Fruit fly (Drosophila melanogaster) whole organism, embryonic: ENCODE data around the gene GatB.

Experiments
- Abd-B ChIP-seq: fragments of 200-800 bp; sonication (Bioruptor generic); optimal IDR thresholded peaks from 2 replicates; lab custom pipeline; 2018; ENCODE audit warnings: missing biosample characterization, mild to moderate bottlenecking, missing genetic modification characterization, moderate library complexity
- Antp ChIP-seq: fragments of 200-800 bp; sonication (Bioruptor generic); optimal IDR thresholded peaks from 3 replicates; lab custom pipeline; 2016; ENCODE audit warnings: missing biosample characterization, missing genetic modification characterization
- Blimp-1 ChIP-seq: fragments of 200-800 bp; sonication (Bioruptor generic); optimal IDR thresholded peaks from 3 replicates; lab custom pipeline; 2018; ENCODE audit warnings: missing biosample characterization, missing genetic modification characterization, mild to moderate bottlenecking, moderate library complexity, missing genetic modification reagents
- CG10209 ChIP-seq: fragments of 200-800 bp; sonication (Bioruptor generic); optimal IDR thresholded peaks from 3 replicates; lab custom pipeline; 2017; ENCODE audit warnings: missing biosample characterization, mild to moderate bottlenecking, missing genetic modification characterization, missing genetic modification reagents
- CG10543 ChIP-seq: fragments of 200-800 bp; sonication (Bioruptor generic); optimal IDR thresholded peaks from 3 replicates; lab custom pipeline; 2017; ENCODE audit warnings: missing biosample characterization, mild to moderate bottlenecking, missing genetic modification characterization, moderate library complexity
- CG10979 ChIP-seq: fragments of 200-800 bp; sonication (Bioruptor generic); optimal IDR thresholded peaks from 2 replicates; lab custom pipeline; 2018; ENCODE audit warnings: missing biosample characterization, mild to moderate bottlenecking, missing genetic modification characterization, moderate library complexity
- CG11093 ChIP-seq: fragments of 200-800 bp; sonication (Bioruptor generic); IDR thresholded peaks from 3 replicates; pipeline ENCODE4 v1.3.6; 2022; ENCODE audit warnings: missing biosample characterization, missing genetic modification characterization
- CG11723 ChIP-seq: fragments of 200-800 bp; sonication (Bioruptor generic); optimal IDR thresholded peaks from 2 replicates; lab custom pipeline; 2017; ENCODE audit warnings: missing biosample characterization, mild to moderate bottlenecking, missing genetic modification characterization
- CG12155 ChIP-seq: fragments of 200-800 bp; sonication (Bioruptor generic); optimal IDR thresholded peaks from 3 replicates; lab custom pipeline; 2016; ENCODE audit warnings: missing biosample characterization, missing genetic modification characterization
- CG12219 ChIP-seq: fragments of 200-800 bp; sonication (Bioruptor generic); optimal IDR thresholded peaks from 3 replicates; lab custom pipeline; 2018; ENCODE audit warnings: missing biosample characterization, mild to moderate bottlenecking, missing genetic modification characterization
- CG12744 ChIP-seq: fragments of 200-800 bp; sonication (Bioruptor generic); optimal IDR thresholded peaks from 2 replicates; lab custom pipeline; 2016; ENCODE audit warnings: missing biosample characterization, missing genetic modification characterization
- CG13775 ChIP-seq: fragments of 200-800 bp; sonication (Bioruptor generic); optimal IDR thresholded peaks from 3 replicates; lab custom pipeline; 2017; ENCODE audit warnings: missing biosample characterization, mild to moderate bottlenecking, missing genetic modification characterization
- CG13894 ChIP-seq: fragments of 200-800 bp; sonication (Bioruptor generic); optimal IDR thresholded peaks from 3 replicates; lab custom pipeline; 2018; ENCODE audit warnings: missing biosample characterization, mild to moderate bottlenecking, missing genetic modification characterization, moderate library complexity
- CG3838 ChIP-seq: fragments of 200-800 bp; sonication (Bioruptor generic); optimal IDR thresholded peaks from 3 replicates; lab custom pipeline; 2016; ENCODE audit warnings: missing biosample characterization, missing genetic modification characterization
- CG4282 ChIP-seq: fragments of 200-800 bp; sonication (Bioruptor generic); optimal IDR thresholded peaks from 2 replicates; lab custom pipeline; 2016; ENCODE audit warnings: missing biosample characterization, missing genetic modification characterization
- CG4617 ChIP-seq: fragments of 200-800 bp; sonication (Bioruptor generic); optimal IDR thresholded peaks from 3 replicates; lab custom pipeline; 2016; ENCODE audit warnings: missing biosample characterization, missing genetic modification characterization, borderline replicate concordance
- CG4820 ChIP-seq: fragments of 200-800 bp; sonication (Bioruptor generic); optimal IDR thresholded peaks from 3 replicates; lab custom pipeline; 2016; ENCODE audit warnings: missing biosample characterization, missing genetic modification characterization
- CG6175 ChIP-seq: fragments of 200-800 bp; sonication (Bioruptor generic); IDR thresholded peaks from 3 replicates; pipeline ENCODE4 v1.3.6; 2022; ENCODE audit warnings: missing biosample characterization, missing genetic modification characterization
- CG7963 ChIP-seq: fragments of 200-800 bp; sonication (Bioruptor generic); IDR thresholded peaks from 3 replicates; pipeline ENCODE4 v1.3.6; 2022; ENCODE audit warnings: missing biosample characterization, missing genetic modification characterization; ENCODE audit not compliant: partially characterized antibody
- CG8281 ChIP-seq: fragments of 200-800 bp; sonication (Bioruptor generic); optimal IDR thresholded peaks from 2 replicates; lab custom pipeline; 2018; ENCODE audit warnings: missing biosample characterization, mild to moderate bottlenecking, missing genetic modification characterization, moderate library complexity
- CG8290 ChIP-seq, 3 experiments: fragments of 200-800 bp; sonication (Bioruptor generic); optimal IDR thresholded peaks; 2 replicates each; lab custom pipeline; 2016 to 2019; ENCODE audit warnings: missing biosample characterization in 3 of 3, missing genetic modification characterization in 3 of 3, mild to moderate bottlenecking in 2 of 3, moderate library complexity in 1 of 3
- CG8944 ChIP-seq: fragments of 200-800 bp; sonication (Bioruptor generic); optimal IDR thresholded peaks from 3 replicates; lab custom pipeline; 2016; ENCODE audit warnings: missing biosample characterization, missing genetic modification characterization
- D ChIP-seq, 2 experiments: fragments of 200-800 bp in 1 of 2; fragments of >200 bp in 1 of 2; sonication (Bioruptor generic) in 1 of 2; optimal IDR thresholded peaks; 2 replicates in 1 of 2; 3 replicates in 1 of 2; lab custom pipeline; 2017; ENCODE audit warnings: mild to moderate bottlenecking in 1 of 2, missing biosample characterization in 1 of 2, missing genetic modification characterization in 1 of 2, missing genetic modification reagents in 1 of 2
- Dad ChIP-seq: fragments of 200-800 bp; sonication (Bioruptor generic); optimal IDR thresholded peaks from 3 replicates; lab custom pipeline; 2016; ENCODE audit warnings: missing biosample characterization, missing genetic modification characterization
- Dp ChIP-seq: fragments of 200-800 bp; sonication (Bioruptor generic); optimal IDR thresholded peaks from 2 replicates; lab custom pipeline; 2018; ENCODE audit warnings: missing biosample characterization, mild to moderate bottlenecking, missing genetic modification characterization, moderate library complexity
- Dref ChIP-seq: fragments of 200-800 bp; sonication (Bioruptor generic); IDR thresholded peaks from 2 replicates; pipeline ENCODE4 v1.3.6; 2022; ENCODE audit warnings: missing biosample characterization, missing genetic modification characterization
- Elba2 ChIP-seq: fragments of 200-800 bp; sonication (Bioruptor generic); optimal IDR thresholded peaks from 3 replicates; lab custom pipeline; 2016; ENCODE audit warnings: missing biosample characterization, missing genetic modification characterization
- Ets97D ChIP-seq: fragments of 200-800 bp; sonication (Bioruptor generic); optimal IDR thresholded peaks from 3 replicates; lab custom pipeline; 2016; ENCODE audit warnings: missing biosample characterization, missing genetic modification characterization
- Gug ChIP-seq: fragments of 200-800 bp; sonication (Bioruptor generic); IDR thresholded peaks from 4 replicates; pipeline ENCODE4 v1.3.6; 2022; ENCODE audit warnings: missing biosample characterization, missing genetic modification characterization
- Hr51 ChIP-seq, 2 experiments: fragments of 200-800 bp; sonication (Bioruptor generic); optimal IDR thresholded peaks; 2 replicates in 1 of 2; 3 replicates in 1 of 2; lab custom pipeline; 2016 to 2018; ENCODE audit warnings: missing biosample characterization in 2 of 2, missing genetic modification characterization in 2 of 2, mild to moderate bottlenecking in 1 of 2, moderate library complexity in 1 of 2
- Med ChIP-seq: fragments of 200-800 bp; sonication (Bioruptor generic); peaks from one replicate; lab custom pipeline; 2016; ENCODE audit warnings: missing biosample characterization, missing genetic modification characterization, mild to moderate bottlenecking, inconsistent platforms, moderate library complexity
- Opbp ChIP-seq: fragments of 200-800 bp; sonication (Bioruptor generic); IDR thresholded peaks from 3 replicates; pipeline ENCODE4 v1.3.6; 2022; ENCODE audit warnings: missing biosample characterization, missing genetic modification characterization; ENCODE audit not compliant: partially characterized antibody
- Sry-δ ChIP-seq: fragments of 200-800 bp; sonication (Bioruptor generic); optimal IDR thresholded peaks from 2 replicates; lab custom pipeline; 2016; ENCODE audit warnings: missing biosample characterization, missing genetic modification characterization
- Taf1 ChIP-seq: fragments of 200-800 bp; sonication (Bioruptor generic); IDR thresholded peaks from 2 replicates; pipeline ENCODE4 v1.3.6; 2022; ENCODE audit warnings: missing biosample characterization, missing genetic modification characterization
- al ChIP-seq: fragments of 200-800 bp; sonication (Bioruptor generic); IDR thresholded peaks from 2 replicates; pipeline ENCODE4 v1.3.6; 2022; ENCODE audit warnings: missing biosample characterization, missing genetic modification characterization
- cas ChIP-seq: fragments of 200-800 bp; sonication (Bioruptor generic); IDR thresholded peaks from 2 replicates; pipeline ENCODE4 v1.3.6; 2022; ENCODE audit warnings: missing biosample characterization, missing genetic modification characterization
- crol ChIP-seq: fragments of 200-800 bp; sonication (Bioruptor generic); IDR thresholded peaks from 2 replicates; pipeline ENCODE4 v1.3.6; 2022; ENCODE audit warnings: missing biosample characterization, missing genetic modification characterization
- emc ChIP-seq: fragments of 200-800 bp; sonication (Bioruptor generic); optimal IDR thresholded peaks from 2 replicates; lab custom pipeline; 2016; ENCODE audit warnings: missing biosample characterization, missing genetic modification characterization
- eyg ChIP-seq: fragments of 200-800 bp; sonication (Bioruptor generic); optimal IDR thresholded peaks from 3 replicates; lab custom pipeline; 2016; ENCODE audit warnings: missing biosample characterization, missing genetic modification characterization
- gro ChIP-seq: fragments of 200-800 bp; sonication (Bioruptor generic); optimal IDR thresholded peaks from 2 replicates; lab custom pipeline; 2016; ENCODE audit warnings: missing biosample characterization, missing genetic modification characterization
- kni ChIP-seq: fragments of 200-800 bp; sonication (Bioruptor generic); optimal IDR thresholded peaks from 3 replicates; lab custom pipeline; 2017; ENCODE audit warnings: mild to moderate bottlenecking, missing biosample characterization, missing genetic modification reagents, missing genetic modification characterization
- luna ChIP-seq: fragments of 200-800 bp; sonication (Bioruptor generic); optimal IDR thresholded peaks from 2 replicates; lab custom pipeline; 2016; ENCODE audit warnings: missing biosample characterization, missing genetic modification characterization
- nerfin-2 ChIP-seq: fragments of 200-800 bp; sonication (Bioruptor generic); IDR thresholded peaks from 2 replicates; pipeline ENCODE4 v1.3.6; 2022; ENCODE audit warnings: missing biosample characterization, missing genetic modification characterization; ENCODE audit not compliant: partially characterized antibody
- odd ChIP-seq: fragments of 200-800 bp; sonication (Bioruptor generic); optimal IDR thresholded peaks from 2 replicates; lab custom pipeline; 2017; ENCODE audit warnings: missing biosample characterization, mild to moderate bottlenecking, missing genetic modification characterization
- pnt ChIP-seq: fragments of 200-800 bp; sonication (Bioruptor generic); optimal IDR thresholded peaks from 3 replicates; lab custom pipeline; 2016; ENCODE audit warnings: missing biosample characterization, missing genetic modification characterization
- twi ChIP-seq: fragments of 200-800 bp; optimal IDR thresholded peaks from 2 replicates; lab custom pipeline; 2019; ENCODE audit warnings: missing biosample characterization, mild to moderate bottlenecking, missing genetic modification characterization, moderate library complexity
- tx ChIP-seq: fragments of 200-800 bp; sonication (Bioruptor generic); optimal IDR thresholded peaks from 2 replicates; lab custom pipeline; 2016; ENCODE audit warnings: missing biosample characterization, missing genetic modification characterization
- usp ChIP-seq: fragments of >200 bp; optimal IDR thresholded peaks from 2 replicates; lab custom pipeline; 2017; ENCODE audit warnings: missing biosample characterization, missing genetic modification characterization
- zen ChIP-seq: fragments of 200-800 bp; sonication (Bioruptor generic); optimal IDR thresholded peaks from 3 replicates; lab custom pipeline; 2018; ENCODE audit warnings: missing biosample characterization, mild to moderate bottlenecking, missing genetic modification characterization, moderate library complexity

Gene GatB

DNA sequence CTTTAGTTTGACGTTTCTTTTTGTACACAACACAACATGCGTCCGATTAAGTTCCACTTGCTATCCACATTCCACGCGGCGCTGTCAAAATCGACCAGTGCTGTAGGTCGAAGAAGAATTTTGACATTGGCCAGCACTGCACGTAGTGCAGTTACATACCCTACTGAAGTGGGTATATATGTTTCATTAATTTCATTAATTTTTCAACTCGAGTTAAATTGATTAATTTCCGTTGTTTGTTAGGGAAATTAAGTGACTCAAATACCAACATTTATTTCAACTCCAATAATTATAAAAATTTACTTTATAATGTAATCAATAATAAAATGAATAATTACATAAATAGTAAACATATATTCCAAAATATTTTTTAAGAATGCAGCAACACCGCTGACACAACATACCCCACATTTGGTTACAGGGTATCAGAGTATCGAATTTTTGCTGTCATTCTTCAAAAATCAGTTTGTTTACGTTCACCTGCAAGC, 21.1 kb downstream of the GatB start, which contains the start of the genes eIF4EHP and CG18428:
Gene eIF4EHP (minus strand): TSS at position 59 of the 488 bp plus-strand sequence.
Gene CG18428 (plus strand): TSS at position 435 of the 488 bp plus-strand sequence.
- TF ChIP-seq Sry-δ (GFP tag; lab: Kevin White, UChicago) (peak; percentile 47), Taf1 (GFP tag; lab: Robert Waterston, UW) (no peak; the same call in 1 of the 2 replicates), eyg (GFP tag; lab: Kevin White, UChicago) (peak; percentile 74), Gug (GFP tag; lab: Robert Waterston, UW) (peak; percentile 96), Elba2 (GFP tag; lab: Kevin White, UChicago) (peak; percentile 73), CG8290 (GFP tag; optimal IDR thresholded peaks at IDR 0.05; lab: Kevin White, UChicago) (peak; percentile 98), CG8290 (tag; optimal IDR thresholded peaks at IDR 0.05; lab: Kevin White, UChicago) (peak; percentile 88 to 96), Blimp-1 (peak; percentile 98), Dp (GFP tag; lab: Kevin White, UChicago) (peak; percentile 54), Dref (GFP tag; lab: Robert Waterston, UW) (0 out of 2 replicates have a peak, but pooled peaks have one; percentile 33), D (optimal IDR thresholded peaks at IDR 0.05; lab: Kevin White, UChicago) (no peak), D (GFP tag; optimal IDR thresholded peaks at IDR 0.05; lab: Kevin White, UChicago) (peak; percentile 99), Med (GFP tag; lab: Kevin White, UChicago) (peak; percentile 98), tx (peak; percentile 69), emc (peak; percentile 73), crol (GFP tag; lab: Robert Waterston, UW) (no peak), CG4282 (GFP tag; lab: Kevin White, UChicago) (no peak), twi (tag; lab: Kevin White, UChicago) (peak; percentile 99), odd (GFP tag; lab: Kevin White, UChicago) (peak; percentile 99), CG4820 (GFP tag; lab: Kevin White, UChicago) (peak; percentile 96), al (GFP tag; lab: Robert Waterston, UW) (no peak), Dad (GFP tag; lab: Kevin White, UChicago) (peak; percentile 81), CG12744 (GFP tag; lab: Kevin White, UChicago) (peak; percentile 84), CG10543 (peak; percentile 100), nerfin-2 (GFP tag; lab: Robert Waterston, UW) (no peak), Ets97D (peak; percentile 84), CG11093 (GFP tag; lab: Robert Waterston, UW) (peak; percentile 99), CG6175 (GFP tag; lab: Robert Waterston, UW) (no peak; the same call in none of the 3 replicates), Hr51 (GFP tag; optimal IDR thresholded peaks at IDR 0.05; lab: Kevin White, UChicago) (peak; percentile 90 to 100), pnt (GFP tag; lab: Kevin White, UChicago) (peak; percentile 71), zen (tag; lab: Kevin White, UChicago) (peak; percentile 99), CG12219 (peak; percentile 97), CG4617 (GFP tag; lab: Kevin White, UChicago) (peak; percentile 96), kni (GFP tag; lab: Kevin White, UChicago) (peak; percentile 98), CG12155 (GFP tag; lab: Kevin White, UChicago) (peak; percentile 97), Abd-B (GFP tag; lab: Kevin White, UChicago) (peak; percentile 99), CG7963 (no peak), CG13775 (GFP tag; lab: Kevin White, UChicago) (peak; percentile 99), cas (GFP tag; lab: Robert Waterston, UW) (no peak), CG13894 (tag; lab: Kevin White, UChicago) (peak; percentile 99), Opbp (GFP tag; lab: Robert Waterston, UW) (no peak), CG10979 (peak; percentile 99), CG8281 (tag; lab: Kevin White, UChicago) (peak; percentile 94), luna (peak; percentile 57), CG11723 (peak; percentile 99), gro (GFP tag; lab: Kevin White, UChicago) (peak; percentile 78), CG8944 (GFP tag; lab: Kevin White, UChicago) (peak; percentile 83), CG3838 (peak; percentile 93), CG10209 (GFP tag; lab: Kevin White, UChicago) (peak; percentile 99), Antp (peak; percentile 83), usp (no peak)
